Worm (Caenorhabditis elegans): Measurements from ENCODE around the gene srg-15.

srg-15 gene

ce11 chrII:8742006-8742847, 32.0 kb upstream of the srg-15 start (continued):
- TF ChIP-seq mdl-1 (tag; optimal IDR thresholded peaks at IDR 0.05) (peak; percentile 91 to 92), ceh-28 (tag; optimal IDR thresholded peaks at IDR 0.05) (no peak), jun-1 (tag; optimal IDR thresholded peaks at IDR 0.05) (no peak), dpl-1 (GFP tag; optimal IDR thresholded peaks at IDR 0.05) (peak; percentile 20), nhr-6 (tag; optimal IDR thresholded peaks at IDR 0.05) (no peak), F10B5.3 (tag; optimal IDR thresholded peaks at IDR 0.05) (no peak), nhr-76 (tag; optimal IDR thresholded peaks at IDR 0.05) (no peak), spr-1 (tag; optimal IDR thresholded peaks at IDR 0.05) (no peak), pha-4 (GFP tag; IDR thresholded peaks at IDR 0.05) (peak; percentile 49; the same call in 1 of the 2 replicates), pha-4 (tag; optimal IDR thresholded peaks at IDR 0.05) (no peak), ama-1 (optimal IDR thresholded peaks at IDR 0.05) (no peak), nhr-11 (tag; optimal IDR thresholded peaks at IDR 0.05) (peak; percentile 97), lin-15B (tag; optimal IDR thresholded peaks at IDR 0.05) (no peak), mes-2 (tag; optimal IDR thresholded peaks at IDR 0.05; ENCODE audit: poor library complexity, severe bottlenecking) (peak; percentile 15), lin-39 (tag; optimal IDR thresholded peaks at IDR 0.05) (no peak), lin-1 (GFP tag; IDR thresholded peaks at IDR 0.05) (peak; percentile 74), mxl-3 (GFP tag; optimal IDR thresholded peaks at IDR 0.05) (peak; percentile 94), mxl-2 (GFP tag; conservative IDR thresholded peaks at IDR 0.05) (no peak), gei-8 (GFP tag; optimal IDR thresholded peaks at IDR 0.05) (peak; percentile 79), php-3 (GFP tag; IDR thresholded peaks at IDR 0.05) (peak; percentile 59), hlh-11 (tag; optimal IDR thresholded peaks at IDR 0.05) (peak; percentile 80), zfp-3 (GFP tag; conservative IDR thresholded peaks at IDR 0.05) (0 out of 2 replicates have a peak, but pooled peaks have one; percentile 6), nhr-77 (tag; optimal IDR thresholded peaks at IDR 0.05) (peak; percentile 30), dmd-6 (GFP tag; IDR thresholded peaks at IDR 0.05) (peak; percentile 69), aha-1 (tag) (peak; percentile 99), nhr-48 (tag; optimal IDR thresholded peaks at IDR 0.05) (peak; percentile 96), aly-2 (tag; optimal IDR thresholded peaks at IDR 0.05) (no peak), hmg-1.1 (GFP tag; IDR thresholded peaks at IDR 0.05) (0 out of 2 replicates have a peak, but pooled peaks have one; percentile 8), T20F7.1 (GFP tag; optimal IDR thresholded peaks at IDR 0.05) (no peak), lin-38 (GFP tag; IDR thresholded peaks at IDR 0.05) (no peak), D1046.2 (GFP tag; IDR thresholded peaks at IDR 0.05) (no peak), nhr-28 (tag; optimal IDR thresholded peaks at IDR 0.05) (peak; percentile 94), lsy-2 (tag; optimal IDR thresholded peaks at IDR 0.05) (peak in 1 of 2 experiments; percentile 58), daf-12 (tag; optimal IDR thresholded peaks at IDR 0.05) (no peak), mep-1 (tag; optimal IDR thresholded peaks at IDR 0.05) (peak; percentile 34), dve-1 (tag; optimal IDR thresholded peaks at IDR 0.05; ENCODE audit: insufficient read depth) (peak; percentile 68), rbr-2 (tag; optimal IDR thresholded peaks at IDR 0.05) (peak; percentile 1), ZK546.5 (tag; optimal IDR thresholded peaks at IDR 0.05) (no peak), unc-62 (GFP tag; optimal IDR thresholded peaks at IDR 0.05 in 1 of 2) (peak in 1 of 2 experiments; percentile 99), unc-62 (tag; optimal IDR thresholded peaks at IDR 0.05) (no peak), mdt-29 (GFP tag; IDR thresholded peaks at IDR 0.05) (peak; percentile 62; the same call in 1 of the 2 replicates), nhr-102 (tag; optimal IDR thresholded peaks at IDR 0.05) (peak; percentile 58)

All from whole organism, L4 larva.